Worm (Caenorhabditis elegans) whole organism, late embryonic: ENCODE data around the gene tkr-1.

ENCODE experiments used
- ceh-2 ChIP-seq: sonication (generic microtip); optimal IDR thresholded peaks from 2 replicates; lab custom pipeline; 2016; ENCODE audit warnings: missing genotype, missing genetic modification characterization, missing compliant biosample characterization
- hlh-13 ChIP-seq: fragments of 200-800 bp; sonication (Bioruptor generic); optimal IDR thresholded peaks from 2 replicates; lab custom pipeline; 2018; ENCODE audit warnings: mild to moderate bottlenecking, missing genetic modification characterization, missing compliant biosample characterization
- pqm-1 ChIP-seq: sonication (generic microtip); optimal IDR thresholded peaks from 2 replicates; lab custom pipeline; 2016; ENCODE audit warnings: missing genetic modification characterization, missing compliant biosample characterization
- syd-9 ChIP-seq: sonication (generic microtip); optimal IDR thresholded peaks from 2 replicates; lab custom pipeline; 2016; ENCODE audit warnings: mild to moderate bottlenecking, missing genetic modification characterization, moderate library complexity, missing compliant biosample characterization

- TF ChIP-seq ceh-2 (no peak), hlh-13 (no peak), syd-9 (tag; lab: Kevin White, UChicago) (no peak), pqm-1 (tag; lab: Kevin White, UChicago) (no peak)
Observed at ce11 chrIII:9401036-9401435, 17.4 kb downstream of the tkr-1 start, which contains the start of gene nlp-48.
